Fruit fly (Drosophila melanogaster): ENCODE measurements around the gene msi.

msi gene

DNA sequence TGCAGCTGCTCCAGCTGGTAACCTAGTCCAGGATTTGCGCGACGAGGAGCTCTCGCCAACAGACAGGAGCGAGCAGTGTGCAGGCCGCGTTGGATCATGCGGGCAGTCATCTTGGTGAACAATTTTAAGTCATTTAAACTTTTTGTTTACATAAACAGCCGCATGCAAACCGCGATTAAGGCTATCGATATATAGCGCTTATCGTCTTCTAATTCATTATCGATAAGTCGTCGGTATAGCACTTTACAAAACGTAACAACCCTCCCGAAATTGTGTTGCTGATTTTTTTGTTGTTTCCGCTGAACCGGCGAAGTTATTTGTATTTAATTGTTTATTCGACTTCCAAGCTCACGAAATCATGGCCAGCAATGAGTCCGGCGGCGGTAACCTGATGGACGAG is 39.2 kb upstream of the msi start, which contains the start of the genes CG4553 and MED28 (continued):
- TF ChIP-seq wek (GFP tag; optimal IDR thresholded peaks at IDR 0.05) (no peak), CG10209 (GFP tag; optimal IDR thresholded peaks at IDR 0.05) (no peak), Ssrp (tag; optimal IDR thresholded peaks at IDR 0.05) (no peak), CG34422 (GFP tag; IDR thresholded peaks at IDR 0.05) (peak; percentile 46; the same call in 1 of the 3 replicates), CG4617 (GFP tag; optimal IDR thresholded peaks at IDR 0.05; ENCODE audit: borderline replicate concordance) (peak; percentile 26), CG17912 (GFP tag; optimal IDR thresholded peaks at IDR 0.05) (no peak), CG3407 (GFP tag; optimal IDR thresholded peaks at IDR 0.05) (no peak), CG6254 (GFP tag; optimal IDR thresholded peaks at IDR 0.05) (no peak), NC2α (GFP tag; optimal IDR thresholded peaks at IDR 0.05) (no peak), CG10267 (tag; optimal IDR thresholded peaks at IDR 0.05) (peak; percentile 1), Sry-δ (GFP tag; optimal IDR thresholded peaks at IDR 0.05) (peak; percentile 65), row (GFP tag; IDR thresholded peaks at IDR 0.05) (peak; percentile 15; the same call in 1 of the 3 replicates), gt (GFP tag; IDR thresholded peaks at IDR 0.05) (no peak), Dp (GFP tag; optimal IDR thresholded peaks at IDR 0.05) (peak; percentile 61), Ets97D (GFP tag; optimal IDR thresholded peaks at IDR 0.05) (peak; percentile 60), Oaz (GFP tag; IDR thresholded peaks at IDR 0.05) (no peak), br (optimal IDR thresholded peaks at IDR 0.05) (no peak), Usf (GFP tag; optimal IDR thresholded peaks at IDR 0.05) (no peak), crp (GFP tag; optimal IDR thresholded peaks at IDR 0.05) (peak in 1 of 2 experiments; percentile 63), oc (tag; optimal IDR thresholded peaks at IDR 0.05) (no peak), Dref (GFP tag; IDR thresholded peaks at IDR 0.05) (peak; percentile 85), hkb (optimal IDR thresholded peaks at IDR 0.05) (no peak), hkb (GFP tag; IDR thresholded peaks at IDR 0.05) (no peak), Bgb (GFP tag; IDR thresholded peaks at IDR 0.05; ENCODE audit: partially characterized antibody) (peak; percentile 86), sc (optimal IDR thresholded peaks at IDR 0.05) (no peak), sc (GFP tag; optimal IDR thresholded peaks at IDR 0.05) (no peak), CG14860 (GFP tag; IDR thresholded peaks at IDR 0.05; ENCODE audit: partially characterized antibody) (peak; percentile 85), inv (GFP tag; IDR thresholded peaks at IDR 0.05; ENCODE audit: partially characterized antibody) (peak; percentile 62), stc (GFP tag; IDR thresholded peaks at IDR 0.05) (no peak), CG3995 (GFP tag; optimal IDR thresholded peaks at IDR 0.05) (peak; percentile 19), lov (optimal IDR thresholded peaks at IDR 0.05) (no peak), lov (GFP tag; IDR thresholded peaks at IDR 0.05) (no peak), E2f2 (GFP tag; IDR thresholded peaks at IDR 0.05) (peak; percentile 59; the same call in 1 of the 2 replicates), sob (GFP tag; IDR thresholded peaks at IDR 0.05) (no peak), hbn (GFP tag; IDR thresholded peaks at IDR 0.05; ENCODE audit: partially characterized antibody) (peak; percentile 85), ATbp (GFP tag; optimal IDR thresholded peaks at IDR 0.05) (no peak), dmrt99B (tag; optimal IDR thresholded peaks at IDR 0.05) (no peak), shn (GFP tag; optimal IDR thresholded peaks at IDR 0.05) (no peak), trem (tag; optimal IDR thresholded peaks at IDR 0.05) (peak; percentile 32), Dfd (GFP tag; optimal IDR thresholded peaks at IDR 0.05) (no peak), fd3F (GFP tag; optimal IDR thresholded peaks at IDR 0.05) (no peak), dm (GFP tag; optimal IDR thresholded peaks at IDR 0.05) (peak; percentile 74), CG16779 (GFP tag; IDR thresholded peaks at IDR 0.05) (no peak), Hr51 (GFP tag; optimal IDR thresholded peaks at IDR 0.05) (no peak), Hr39 (optimal IDR thresholded peaks at IDR 0.05) (no peak), Dll (GFP tag; IDR thresholded peaks at IDR 0.05; ENCODE audit: partially characterized antibody) (peak; percentile 90), Lpt (GFP tag; optimal IDR thresholded peaks at IDR 0.05) (no peak), cad (GFP tag; optimal IDR thresholded peaks at IDR 0.05) (no peak), YL-1 (GFP tag; optimal IDR thresholded peaks at IDR 0.05) (peak; percentile 75), Bteb2 (GFP tag; optimal IDR thresholded peaks at IDR 0.05) (no peak), Dek (tag; optimal IDR thresholded peaks at IDR 0.05) (no peak), zen2 (GFP tag; IDR thresholded peaks at IDR 0.05; ENCODE audit: partially characterized antibody) (peak; percentile 85)
